Worm (Caenorhabditis elegans) whole organism, young adult: Measurements from ENCODE around the gene B0563.9.

ENCODE experiments used
- C06A6.2 ChIP-seq: fragments of 200-800 bp; sonication (Bioruptor generic); conservative IDR thresholded peaks from 2 replicates; pipeline ENCODE4 v1.3.6; 2022; ENCODE audit warnings: missing genetic modification characterization, missing compliant biosample characterization
- F52B5.7 ChIP-seq: sonication (generic microtip); optimal IDR thresholded peaks from 2 replicates; lab custom pipeline; 2016; ENCODE audit warnings: mild to moderate bottlenecking, missing genetic modification characterization, missing compliant biosample characterization
- Y67H2A.10 ChIP-seq: fragments of 200-800 bp; sonication (Bioruptor generic); conservative IDR thresholded peaks from 2 replicates; pipeline ENCODE4 v1.3.6; 2022; ENCODE audit warnings: missing genetic modification reagents, missing genetic modification characterization, missing compliant biosample characterization
- ama-1 ChIP-seq, 3 experiments: fragments of 150-350 bp in 1 of 3; sonication (generic microtip) in 2 of 3; optimal IDR thresholded peaks; 2 replicates each; lab custom pipeline; 2014 to 2018; ENCODE audit warnings: missing biosample characterization in 2 of 3, missing genetic modification characterization in 2 of 3, missing genetic modification reagents in 2 of 3
- dpl-1 ChIP-seq: fragments of 150-350 bp; optimal IDR thresholded peaks from 2 replicates; lab custom pipeline; 2014; ENCODE audit warnings: missing biosample characterization, missing genetic modification reagents, missing genetic modification characterization
- ets-4 ChIP-seq: fragments of 200-800 bp; sonication (Bioruptor generic); optimal IDR thresholded peaks from 2 replicates; lab custom pipeline; 2018; ENCODE audit warnings: mild to moderate bottlenecking, missing genetic modification characterization, missing compliant biosample characterization
- nhr-120 ChIP-seq: fragments of 200-800 bp; sonication (Bioruptor generic); IDR thresholded peaks from 2 replicates; pipeline ENCODE4 v1.3.6; 2022; ENCODE audit warnings: missing genetic modification characterization, missing compliant biosample characterization
- pha-4 ChIP-seq: fragments of 150-350 bp; sonication (generic microtip); optimal IDR thresholded peaks from 2 replicates; lab custom pipeline; 2014; ENCODE audit warnings: missing biosample characterization, missing genetic modification reagents, missing genetic modification characterization
- repo-1 ChIP-seq: sonication (generic microtip); optimal IDR thresholded peaks from 2 replicates; lab custom pipeline; 2017; ENCODE audit warnings: mild to moderate bottlenecking, missing genetic modification characterization, missing compliant biosample characterization
- snpc-1.3 ChIP-seq: sonication (generic microtip); optimal IDR thresholded peaks from 2 replicates; lab custom pipeline; 2017; ENCODE audit warnings: missing genetic modification characterization, mild to moderate bottlenecking, missing compliant biosample characterization, antibody characterized with exemption, moderate library complexity, missing genotype, missing genetic modification reagents; ENCODE audit not compliant: insufficient read depth
- unc-62 ChIP-seq: fragments of 150-350 bp; optimal IDR thresholded peaks from 2 replicates; lab custom pipeline; 2014; ENCODE audit warnings: missing biosample characterization, missing genetic modification reagents, missing genetic modification characterization
- ztf-18 ChIP-seq: sonication (generic microtip); optimal IDR thresholded peaks from 2 replicates; lab custom pipeline; 2016; ENCODE audit warnings: missing genotype, mild to moderate bottlenecking, missing genetic modification characterization, missing compliant biosample characterization
- ztf-22 ChIP-seq: fragments of 200-800 bp; sonication (Bioruptor generic); optimal IDR thresholded peaks from 2 replicates; lab custom pipeline; 2018; ENCODE audit warnings: mild to moderate bottlenecking, missing genetic modification characterization, moderate library complexity, missing compliant biosample characterization

DNA sequence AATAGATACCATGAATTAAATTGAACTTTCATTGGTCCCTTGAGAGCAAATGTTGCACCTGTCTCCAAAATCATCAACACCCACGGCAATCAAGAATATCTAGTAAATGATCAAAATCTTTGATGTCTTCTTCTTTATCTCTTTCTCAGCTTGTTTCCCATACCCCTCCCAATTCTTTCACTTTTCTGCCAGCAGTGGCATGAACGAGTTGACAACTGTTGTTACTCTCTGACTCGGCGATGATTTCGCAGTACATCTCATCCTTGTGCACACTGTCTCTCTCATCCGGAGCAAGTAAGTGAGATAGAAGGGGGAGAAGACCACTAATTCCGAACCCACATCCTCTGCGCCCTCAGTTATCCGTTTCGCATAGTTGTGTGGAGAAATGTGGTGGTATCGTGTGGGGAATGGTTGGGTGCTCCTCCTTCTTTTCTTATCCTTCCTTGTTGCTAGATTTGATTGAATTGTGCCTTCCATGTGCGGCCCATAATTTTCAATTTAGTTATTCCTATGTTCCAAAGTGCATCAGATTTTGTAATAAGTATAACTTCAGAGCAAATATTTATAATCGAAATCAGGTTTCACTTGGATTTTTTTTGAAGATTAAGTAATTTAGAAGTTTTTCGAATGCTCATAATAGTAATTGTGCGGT, 7.0 kb upstream of the B0563.9 start:
- TF ChIP-seq ets-4 (GFP tag; lab: Kevin White, UChicago), result no peak
- TF ChIP-seq repo-1, result no peak
- TF ChIP-seq snpc-1.3 (tag; lab: Kevin White, UChicago), result no peak
- no peak for TF ChIP-seq nhr-120
- no peak for TF ChIP-seq ama-1 (optimal IDR thresholded peaks at IDR 0.05; lab: Kevin White, UChicago)
- TF ChIP-seq ama-1 (GFP tag; optimal IDR thresholded peaks at IDR 0.05; lab: Kevin White, UChicago), result no peak
- no peak for TF ChIP-seq ztf-18 (tag; lab: Kevin White, UChicago)
- no peak for TF ChIP-seq dpl-1 (GFP tag; lab: Kevin White, UChicago)
- no peak for TF ChIP-seq unc-62 (GFP tag; lab: Kevin White, UChicago)
- TF ChIP-seq F52B5.7 (tag; lab: Kevin White, UChicago), result no peak
- no peak for TF ChIP-seq pha-4 (tag; lab: Kevin White, UChicago)
- no peak for TF ChIP-seq C06A6.2 (GFP tag; lab: Robert Waterston, UW)
- TF ChIP-seq ztf-22 (GFP tag; lab: Kevin White, UChicago), result no peak
- no peak for TF ChIP-seq Y67H2A.10 (GFP tag; lab: Robert Waterston, UW)
